Fruit fly (Drosophila melanogaster) whole organism: ENCODE results near the gene CG14423.

Experiments used
- Dll ChIP-seq: fragments of >200 bp; optimal IDR thresholded peaks from 2 replicates; lab custom pipeline; 2017
- EcR ChIP-seq, 2 experiments: fragments of >200 bp; optimal IDR thresholded peaks; 2 replicates each; lab custom pipeline; 2017; ENCODE audit warnings: missing biosample characterization in 2 of 2, missing genetic modification characterization in 2 of 2, missing genetic modification reagents in 2 of 2
- pan ChIP-seq: fragments of >200 bp; optimal IDR thresholded peaks from 2 replicates; lab custom pipeline; 2017
- psq ChIP-seq: fragments of >200 bp; optimal IDR thresholded peaks from 2 replicates; lab custom pipeline; 2017

dm6 chrX:2993098-2993773, 48.0 kb downstream of the CG14423 start:
- TF ChIP-seq pan (lab: Kevin White, UChicago) (no peak), Dll (lab: Kevin White, UChicago) (no peak), EcR (GFP tag; optimal IDR thresholded peaks at IDR 0.05; lab: Kevin White, UChicago) (no peak), psq (lab: Kevin White, UChicago) (no peak)
